Fruit fly (Drosophila melanogaster): ENCODE data around the gene CheB38a.

CheB38a gene

dm6 chr2L:20793881-20794280 lies 24.5 kb downstream of the CheB38a start (continued):
- TF ChIP-seq ato (GFP tag; IDR thresholded peaks at IDR 0.05; ENCODE audit: partially characterized antibody) (0 out of 2 replicates have a peak, but pooled peaks have one; percentile 15), CG18764 (GFP tag; optimal IDR thresholded peaks at IDR 0.05) (no peak), ab (GFP tag; optimal IDR thresholded peaks at IDR 0.05) (no peak), CG3838 (GFP tag; optimal IDR thresholded peaks at IDR 0.05) (no peak), lola (GFP tag; optimal IDR thresholded peaks at IDR 0.05) (no peak), Gsc (GFP tag; IDR thresholded peaks at IDR 0.05) (no peak), h (optimal IDR thresholded peaks at IDR 0.05) (no peak), jigr1 (GFP tag; IDR thresholded peaks at IDR 0.05) (no peak), D (optimal IDR thresholded peaks at IDR 0.05) (no peak), D (GFP tag; optimal IDR thresholded peaks at IDR 0.05) (no peak), CG17829 (tag; optimal IDR thresholded peaks at IDR 0.05) (peak; percentile 24), CG1603 (tag; optimal IDR thresholded peaks at IDR 0.05) (no peak), Dll (GFP tag; IDR thresholded peaks at IDR 0.05; ENCODE audit: partially characterized antibody) (no peak), aop (GFP tag; IDR thresholded peaks at IDR 0.05) (no peak), CG12769 (tag; optimal IDR thresholded peaks at IDR 0.05) (no peak), sob (GFP tag; IDR thresholded peaks at IDR 0.05) (0 out of 2 replicates have a peak, but pooled peaks have one; percentile 40), CG17186 (GFP tag; optimal IDR thresholded peaks at IDR 0.05) (no peak), sqz (GFP tag; optimal IDR thresholded peaks at IDR 0.05) (no peak), CG17912 (GFP tag; optimal IDR thresholded peaks at IDR 0.05) (no peak), esg (GFP tag; conservative IDR thresholded peaks at IDR 0.05) (no peak), CG7987 (GFP tag; optimal IDR thresholded peaks at IDR 0.05) (peak; percentile 23), gem (tag; optimal IDR thresholded peaks at IDR 0.05) (no peak), CG8765 (GFP tag; IDR thresholded peaks at IDR 0.05) (no peak), Lhr (GFP tag; optimal IDR thresholded peaks at IDR 0.05) (no peak), CG2116 (GFP tag; optimal IDR thresholded peaks at IDR 0.05) (no peak), CG10267 (tag; optimal IDR thresholded peaks at IDR 0.05) (no peak), Antp (GFP tag; optimal IDR thresholded peaks at IDR 0.05) (no peak), CG9727 (GFP tag; optimal IDR thresholded peaks at IDR 0.05) (no peak), CG18599 (GFP tag; optimal IDR thresholded peaks at IDR 0.05) (no peak), CG4424 (GFP tag; optimal IDR thresholded peaks at IDR 0.05) (no peak), CG30020 (tag; optimal IDR thresholded peaks at IDR 0.05) (no peak), CG7745 (tag; optimal IDR thresholded peaks at IDR 0.05) (no peak)

dm6 chr2L:20792988-20793544 lies 25.3 kb downstream of the CheB38a start:
- TF ChIP-seq lab (GFP tag; optimal IDR thresholded peaks at IDR 0.05) (peak; percentile 1), sna (GFP tag; IDR thresholded peaks at IDR 0.05; ENCODE audit: partially characterized antibody) (no peak), YL-1 (GFP tag; optimal IDR thresholded peaks at IDR 0.05) (peak; percentile 2), tll (GFP tag; optimal IDR thresholded peaks at IDR 0.05) (no peak), CG9932 (GFP tag; IDR thresholded peaks at IDR 0.05) (no peak), Oli (tag; optimal IDR thresholded peaks at IDR 0.05) (no peak), Xrp1 (GFP tag; IDR thresholded peaks at IDR 0.05) (no peak), mirr (GFP tag; optimal IDR thresholded peaks at IDR 0.05) (peak; percentile 19), Tbp (GFP tag; optimal IDR thresholded peaks at IDR 0.05) (no peak), hbn (GFP tag; IDR thresholded peaks at IDR 0.05; ENCODE audit: partially characterized antibody) (no peak), unc-4 (GFP tag; IDR thresholded peaks at IDR 0.05; ENCODE audit: partially characterized antibody) (no peak)

Measured in whole organism, embryonic.